Fruit fly (Drosophila melanogaster) Kc167 (cell line): ENCODE data around the gene alpha-Est6.

Source experiments
- Myc ChIP-seq: fragments of >200 bp; optimal IDR thresholded peaks from 2 replicates; lab custom pipeline; 2017; ENCODE audit warnings: missing external identifiers
- h ChIP-seq: fragments of >200 bp; optimal IDR thresholded peaks from 3 replicates; lab custom pipeline; 2018; ENCODE audit warnings: missing external identifiers

DNA sequence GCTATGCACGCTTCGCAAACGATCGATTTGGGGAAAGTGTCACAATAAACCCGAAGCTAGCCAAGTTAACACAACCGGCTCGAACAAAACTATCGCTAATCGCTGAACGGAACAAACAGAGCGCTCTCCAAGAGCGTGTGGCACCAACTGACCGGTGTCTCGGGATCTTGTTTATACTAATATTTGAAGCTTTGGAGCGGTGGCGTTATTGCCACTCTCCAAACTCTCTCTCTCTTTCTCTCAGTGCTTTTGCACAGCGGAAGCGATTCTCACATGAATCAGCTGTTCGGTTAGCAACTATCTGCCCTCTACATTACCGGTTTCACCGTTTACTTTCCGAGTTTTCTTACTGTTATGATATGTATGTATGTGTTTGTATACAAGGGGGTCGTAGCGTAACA, 37.1 kb downstream of the alpha-Est6 start:
- TF ChIP-seq Myc (no peak), h (no peak)
